Fruit fly (Drosophila melanogaster) S2 (cell line): ENCODE measurements around the gene tfc.
"Not testable (repeated sequence)": the region's sequence is repeated elsewhere in the genome, so short reads cannot be mapped to it uniquely, and the experiment has no call there.

Experiments used
- CG8478 ChIP-seq: fragments of >200 bp; optimal IDR thresholded peaks from 2 replicates; lab custom pipeline; 2018
- CTCF ChIP-seq, 2 experiments: fragments of >200 bp; optimal IDR thresholded peaks; 2 replicates each; lab custom pipeline; 2018

The tfc gene

DNA sequence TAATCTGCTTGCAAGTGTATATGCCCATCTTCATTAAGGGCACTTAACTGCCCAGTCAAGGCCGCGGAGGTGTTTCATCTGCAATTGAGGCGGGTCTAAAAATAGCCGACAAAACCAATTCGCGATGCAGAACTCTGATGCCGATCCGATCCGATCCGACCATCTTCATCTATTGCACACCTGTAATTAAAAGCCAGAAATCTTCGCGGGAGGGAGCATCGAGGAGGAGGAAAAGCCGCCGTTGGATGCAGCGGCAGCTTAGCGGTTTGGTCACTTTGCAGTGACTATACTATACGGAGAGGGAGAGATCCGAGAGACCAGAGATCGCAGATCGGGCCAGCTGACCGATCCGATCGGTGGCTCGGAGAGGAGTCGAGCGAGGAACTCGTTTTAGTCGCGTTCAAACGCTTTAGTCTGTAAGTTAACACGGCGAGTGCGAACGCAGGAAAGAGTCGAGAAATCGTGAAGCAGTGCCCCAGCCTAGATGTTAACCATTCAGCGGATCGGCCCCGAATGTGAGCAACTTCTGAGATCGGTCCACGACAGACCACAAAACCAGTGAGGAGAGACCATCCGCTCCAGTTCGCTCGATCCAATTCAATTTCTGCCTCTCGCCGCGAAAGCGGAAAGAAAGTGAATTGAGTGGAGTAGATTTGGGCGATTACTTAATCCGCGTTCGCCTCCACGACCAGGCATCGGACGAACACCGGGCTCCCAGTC lies at the start of gene tfc:
Gene tfc, plus strand, starts transcription at position 389 of the 720 bp plus-strand sequence.
- TF ChIP-seq CG8478 (lab: Kevin White, UChicago) (no peak), CTCF (optimal IDR thresholded peaks at IDR 0.05; lab: Kevin White, UChicago) (no peak)

DNA sequence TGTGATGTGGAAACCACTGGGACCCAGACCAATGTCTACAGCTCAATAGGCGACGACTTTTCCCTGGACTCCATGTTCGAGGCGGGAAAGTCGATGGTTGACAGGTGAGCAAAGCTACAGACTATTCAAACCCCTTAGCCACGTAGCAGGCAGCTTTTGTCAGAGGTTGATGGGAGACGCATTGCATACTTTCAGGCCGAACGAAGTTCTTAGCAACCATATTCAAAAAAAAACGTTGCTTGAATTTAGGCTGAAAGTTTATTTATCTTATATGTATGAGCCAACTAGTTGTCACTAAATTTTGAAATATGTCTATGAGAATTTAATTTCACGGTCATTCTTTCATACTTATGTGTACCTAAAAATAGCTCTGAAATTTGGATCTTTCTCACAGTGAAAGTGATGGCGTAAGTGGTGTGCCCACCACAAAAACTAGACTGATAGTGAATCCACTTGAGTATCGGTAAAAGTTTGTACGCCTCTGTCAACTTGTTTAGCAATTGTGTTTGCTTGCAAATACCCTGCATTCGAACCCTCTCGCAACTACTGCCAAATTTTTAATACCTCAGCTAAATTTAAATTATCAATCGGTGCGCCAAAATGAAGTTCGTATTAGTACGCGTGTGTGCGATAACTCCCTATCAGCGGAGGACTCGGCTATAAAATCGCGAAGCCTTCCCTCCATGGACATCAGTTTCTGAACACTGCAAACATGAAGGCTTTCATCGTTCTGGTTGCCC lies 49.4 kb upstream of the tfc start, which contains the start of gene LysB:
Gene LysB, plus strand, starts transcription at position 690 of the 740 bp plus-strand sequence.
- TF ChIP-seq CTCF (optimal IDR thresholded peaks at IDR 0.05; lab: Kevin White, UChicago) = peak in 1 of 2 experiments; percentile 36
- TF ChIP-seq CG8478 (lab: Kevin White, UChicago) = no peak

DNA sequence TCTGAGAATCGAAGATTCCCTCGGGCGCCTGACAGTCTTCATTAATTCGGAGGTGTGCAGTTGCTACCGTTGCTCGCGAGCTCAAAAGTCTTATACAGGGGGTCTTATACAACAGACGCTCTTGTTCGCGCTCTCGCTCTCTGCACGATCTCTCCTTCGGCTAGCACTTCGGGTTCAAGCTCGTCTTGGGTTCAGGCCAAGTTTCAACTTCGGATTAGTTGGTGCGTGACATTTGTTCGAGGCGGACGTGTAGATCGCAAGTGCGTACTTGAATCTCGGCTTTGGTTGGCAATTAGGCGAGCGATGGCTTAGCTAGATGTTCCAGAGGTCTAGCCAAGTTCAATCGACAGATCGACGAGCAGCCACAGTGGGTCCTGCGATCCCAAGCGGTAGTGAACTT lies 48.0 kb upstream of the tfc start:
- TF ChIP-seq CG8478 (lab: Kevin White, UChicago) = no peak
- no peak for TF ChIP-seq CTCF (optimal IDR thresholded peaks at IDR 0.05; lab: Kevin White, UChicago)

DNA sequence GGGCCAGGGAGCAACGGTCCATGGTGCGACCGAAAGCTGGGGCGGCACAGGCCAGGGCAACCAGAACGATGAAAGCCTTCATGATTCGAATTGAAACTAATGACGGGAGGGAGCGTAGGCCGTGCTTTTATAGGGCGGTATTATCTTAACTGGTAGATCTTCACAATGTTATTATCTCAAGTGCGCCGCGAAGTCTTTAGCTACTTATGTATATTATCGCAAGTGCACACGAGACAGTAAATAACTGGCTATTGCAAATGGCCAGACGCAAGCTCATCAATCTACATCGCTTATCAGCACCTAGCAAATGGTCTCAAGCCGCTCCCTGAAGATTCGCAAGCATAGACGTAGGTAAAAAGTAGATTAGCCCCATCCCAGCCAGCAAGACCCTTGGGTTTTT lies 45.2 kb upstream of the tfc start, which contains the start of gene LysD:
Gene LysD, minus strand, starts transcription at position 101 of the 400 bp plus-strand sequence.
- TF ChIP-seq CG8478 (lab: Kevin White, UChicago) (no peak), CTCF (optimal IDR thresholded peaks at IDR 0.05; lab: Kevin White, UChicago) (no peak)

DNA sequence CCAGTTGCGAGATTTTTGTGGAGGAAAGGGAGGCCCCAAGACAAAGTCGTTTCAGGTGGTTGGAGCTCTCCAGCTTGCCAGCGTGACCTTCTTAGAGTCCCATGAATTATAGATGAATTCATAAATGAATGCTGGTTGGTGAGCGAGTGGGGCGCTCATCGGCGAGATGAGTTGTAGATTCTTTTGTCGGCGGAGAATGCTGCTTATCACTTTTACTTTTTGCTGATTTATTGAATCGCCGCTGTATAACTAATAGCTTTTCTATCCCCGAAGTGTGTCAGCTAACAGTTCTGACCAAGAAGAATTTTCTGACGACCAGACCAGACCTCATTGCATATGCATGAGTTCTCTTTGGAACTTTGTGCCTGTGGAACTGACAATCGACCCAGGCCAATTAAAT lies 44.1 kb upstream of the tfc start:
- TF ChIP-seq CG8478 (lab: Kevin White, UChicago) (no peak), CTCF (optimal IDR thresholded peaks at IDR 0.05; lab: Kevin White, UChicago) (no peak)

DNA sequence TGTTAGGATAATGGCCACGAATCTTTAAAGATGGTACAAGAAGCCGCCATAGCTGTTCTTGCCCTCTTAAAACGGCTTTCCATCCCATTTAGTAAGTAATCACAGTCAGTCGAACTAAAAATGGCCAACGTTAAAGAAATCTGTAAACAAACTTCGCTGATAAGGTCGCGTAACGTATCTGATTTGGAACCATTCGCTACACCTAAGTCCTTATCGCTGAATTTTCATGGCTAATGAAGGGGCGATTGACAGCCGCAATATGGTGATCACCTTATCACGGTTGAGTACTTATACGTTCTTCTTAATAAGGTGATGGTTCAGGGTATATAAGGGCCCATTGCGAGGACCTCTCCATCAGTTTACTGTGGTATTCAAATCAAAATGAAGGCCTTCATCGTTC lies 43.7 kb upstream of the tfc start, which contains the start of gene LysE:
Gene LysE, plus strand, starts transcription at position 257 of the 400 bp plus-strand sequence.
- TF ChIP-seq CTCF (optimal IDR thresholded peaks at IDR 0.05; lab: Kevin White, UChicago) (no peak), CG8478 (lab: Kevin White, UChicago) (no peak)

DNA sequence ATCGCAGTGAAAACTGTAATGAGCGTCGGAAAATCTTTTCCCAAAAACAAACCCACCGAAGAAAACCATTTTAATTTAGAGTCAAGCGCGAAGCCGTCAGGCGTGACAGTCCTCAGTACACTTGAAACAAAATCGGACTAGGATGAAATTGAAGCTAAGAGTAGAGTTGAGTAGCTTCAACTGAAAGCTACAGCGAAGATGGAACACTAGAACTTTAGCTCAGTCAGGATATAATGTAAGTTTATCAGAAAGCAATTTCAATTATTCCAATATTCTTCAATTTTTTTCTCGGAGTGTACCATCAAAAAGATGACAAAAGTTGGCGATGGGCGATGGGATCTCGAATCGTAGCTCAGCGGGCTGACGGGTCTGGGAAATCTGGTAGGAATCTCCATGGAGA lies 39.8 kb upstream of the tfc start:
- no peak for TF ChIP-seq CG8478 (lab: Kevin White, UChicago)
- no peak for TF ChIP-seq CTCF (optimal IDR thresholded peaks at IDR 0.05; lab: Kevin White, UChicago)

DNA sequence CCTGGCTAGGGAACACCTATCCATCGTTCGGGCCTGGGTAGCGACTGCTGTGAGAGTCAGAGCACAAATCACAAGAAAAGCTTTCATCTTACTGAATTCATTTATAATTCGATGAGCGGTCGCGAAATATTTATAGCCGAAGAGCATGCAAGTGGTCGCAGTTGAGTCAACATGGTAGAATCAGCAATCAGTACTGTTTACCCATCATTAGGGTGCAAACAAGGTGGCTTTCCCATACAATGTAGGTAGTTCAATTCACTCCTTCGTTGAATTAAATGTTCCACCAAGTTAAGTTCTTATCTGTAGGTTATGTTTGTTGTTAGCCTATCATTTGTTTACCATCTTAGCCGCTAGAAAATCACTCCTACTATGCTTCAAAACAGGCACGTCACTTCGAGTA lies 37.7 kb upstream of the tfc start, which contains the start of gene LysP:
Gene LysP, minus strand, starts transcription at position 101 of the 400 bp plus-strand sequence.
- TF ChIP-seq CTCF (optimal IDR thresholded peaks at IDR 0.05; lab: Kevin White, UChicago) (no peak), CG8478 (lab: Kevin White, UChicago) (no peak)

DNA sequence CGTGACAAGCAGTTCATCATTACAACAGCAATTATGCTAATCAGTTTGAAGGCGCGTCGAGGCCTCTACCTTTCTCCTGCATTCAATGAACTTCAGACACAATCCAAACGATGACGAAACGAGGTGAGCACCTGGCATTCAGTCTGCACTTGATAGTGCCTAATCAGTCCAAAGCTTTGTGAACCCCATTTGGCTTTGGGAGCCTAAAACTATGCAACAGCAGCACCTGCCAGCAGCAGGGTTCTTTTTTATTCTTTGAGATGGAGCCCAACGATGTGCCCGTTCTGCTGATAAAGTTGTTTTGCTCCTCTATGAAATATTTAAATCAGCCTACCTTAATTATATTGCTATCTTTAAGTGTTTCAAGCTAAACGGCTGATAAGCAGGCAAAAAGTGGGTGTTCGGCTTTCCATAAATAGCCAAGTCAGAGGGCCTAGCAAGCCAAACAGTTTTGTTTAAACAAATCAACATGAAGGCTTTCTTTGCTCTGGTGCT lies 28.9 kb upstream of the tfc start, which contains the start of gene LysS:
Gene LysS, plus strand, starts transcription at position 445 of the 495 bp plus-strand sequence.
- TF ChIP-seq CTCF (optimal IDR thresholded peaks at IDR 0.05; lab: Kevin White, UChicago) (no peak), CG8478 (lab: Kevin White, UChicago) (no peak)

DNA sequence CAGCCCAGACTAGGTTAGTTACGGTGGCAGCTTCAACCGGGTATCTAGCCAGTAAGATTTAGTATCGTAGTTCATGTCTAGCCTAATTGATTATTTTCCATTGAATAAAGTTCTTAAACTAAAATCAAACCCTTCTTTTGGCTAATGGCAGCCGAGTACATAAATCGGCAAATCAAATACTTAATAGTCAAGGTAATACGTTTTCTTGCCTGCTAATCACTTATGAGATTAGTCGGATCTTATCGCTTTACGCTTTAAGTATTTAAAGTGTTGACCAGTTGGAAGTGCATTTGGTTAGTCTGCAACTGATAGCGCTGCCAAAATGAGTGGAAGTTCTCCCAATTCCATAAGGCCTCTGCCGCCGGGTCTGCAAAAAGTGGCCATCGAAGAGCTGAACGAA lies 23.7 kb upstream of the tfc start, which contains the start of gene CG33965:
Gene CG33965, plus strand, starts transcription at position 301 of the 400 bp plus-strand sequence.
- TF ChIP-seq CG8478 (lab: Kevin White, UChicago) = no peak
- no peak for TF ChIP-seq CTCF (optimal IDR thresholded peaks at IDR 0.05; lab: Kevin White, UChicago)

DNA sequence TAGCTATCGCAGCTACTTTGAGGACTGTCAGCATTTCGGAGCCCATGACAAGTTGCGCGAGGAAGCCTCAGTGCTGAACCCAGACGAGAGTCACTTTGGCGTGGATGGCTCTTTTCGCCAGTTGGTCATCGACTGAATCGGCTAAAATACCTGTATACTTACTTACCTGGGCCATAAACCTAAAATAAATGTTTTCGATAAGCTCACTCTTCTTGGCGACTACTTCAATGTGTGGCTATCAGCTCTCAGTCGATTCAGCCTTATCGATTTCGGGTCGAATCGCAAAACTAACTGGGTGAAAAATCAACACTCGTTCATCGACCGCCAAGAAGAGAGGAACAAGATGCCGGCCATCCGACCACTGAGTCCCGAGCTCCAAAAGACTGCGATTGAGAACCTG lies 22.4 kb upstream of the tfc start, which contains the start of gene CG33966:
Gene CG33966, plus strand, starts transcription at position 301 of the 400 bp plus-strand sequence.
- no peak for TF ChIP-seq CTCF (optimal IDR thresholded peaks at IDR 0.05; lab: Kevin White, UChicago)
- no peak for TF ChIP-seq CG8478 (lab: Kevin White, UChicago)

DNA sequence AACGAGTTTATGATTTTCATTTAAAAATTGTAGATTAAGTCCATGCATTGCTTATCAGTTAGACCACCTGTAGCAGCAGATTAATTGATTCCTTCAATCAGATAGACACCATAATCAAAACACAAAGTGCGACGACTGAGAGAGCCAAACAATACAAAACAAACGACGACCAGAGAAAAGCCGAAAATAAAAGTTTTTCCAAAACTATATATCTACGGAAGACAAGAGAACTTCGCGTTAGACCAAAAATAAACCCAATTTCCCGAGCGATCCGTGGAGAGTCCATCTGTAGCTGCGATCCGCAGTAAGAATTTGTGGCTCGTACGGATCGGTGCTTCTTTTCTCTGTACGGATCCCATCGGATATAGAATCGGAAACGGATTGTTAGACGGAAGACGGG lies 20.8 kb upstream of the tfc start, which contains the start of gene galene:
Gene galene, plus strand, starts transcription at position 301 of the 400 bp plus-strand sequence.
- TF ChIP-seq CG8478 (lab: Kevin White, UChicago) = no peak
- no peak for TF ChIP-seq CTCF (optimal IDR thresholded peaks at IDR 0.05; lab: Kevin White, UChicago)

DNA sequence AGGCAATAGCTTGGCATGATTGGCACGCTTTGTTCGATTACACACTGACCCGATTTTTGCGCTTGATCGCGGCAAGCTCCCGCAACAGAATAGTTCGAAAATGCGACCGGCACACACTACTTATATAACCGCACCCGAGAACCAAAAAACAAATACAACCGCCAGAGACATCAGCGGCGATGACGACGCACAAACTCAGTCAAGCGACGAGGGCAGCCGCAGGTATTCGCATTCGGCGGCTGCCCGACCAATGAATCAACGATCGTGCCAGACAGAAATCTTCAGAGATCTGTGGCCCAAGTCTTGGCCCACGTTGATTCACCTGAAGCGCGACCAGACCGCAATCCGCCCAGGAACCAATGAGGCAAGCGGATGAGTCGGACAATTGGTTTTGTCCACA lies 18.0 kb upstream of the tfc start, which contains the start of gene CG9192:
Gene CG9192, minus strand, starts transcription at position 101 of the 400 bp plus-strand sequence.
- TF ChIP-seq CG8478 (lab: Kevin White, UChicago) (no peak), CTCF (optimal IDR thresholded peaks at IDR 0.05; lab: Kevin White, UChicago) (no peak)

DNA sequence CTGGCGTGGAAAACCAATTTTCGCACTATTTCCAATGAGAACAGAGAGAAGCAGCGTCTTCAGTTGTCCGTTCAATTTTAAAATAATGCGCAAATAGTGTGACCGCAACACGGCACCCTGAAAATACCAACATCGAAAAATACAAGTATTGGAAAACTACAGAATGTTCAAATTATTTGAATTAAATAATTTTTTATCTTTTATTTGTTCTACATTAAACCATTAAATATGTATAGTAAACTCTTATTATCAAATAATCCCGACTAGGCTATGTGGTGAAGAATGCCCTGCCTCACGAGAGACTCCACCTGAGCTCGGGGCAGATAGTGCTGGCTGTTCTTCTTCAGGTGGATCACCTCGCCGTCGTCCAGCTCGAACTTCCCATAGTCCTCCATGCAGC lies 10.4 kb upstream of the tfc start, which contains the start of gene Klp61F:
Gene Klp61F, minus strand, starts transcription at position 101 of the 400 bp plus-strand sequence.
- TF ChIP-seq CTCF (optimal IDR thresholded peaks at IDR 0.05; lab: Kevin White, UChicago); CG8478 (lab: Kevin White, UChicago): not testable (repeated sequence)
